Fruit fly (Drosophila melanogaster) whole organism, embryonic: ENCODE results near the gene CG6409.
A peak's percentile ranks its signal among the peaks of the same experiment; 100 is the strongest.

Source experiments
- B-H1 ChIP-seq: fragments of 200-800 bp; sonication (Bioruptor generic); IDR thresholded peaks from 3 replicates; pipeline ENCODE4 v1.3.6; 2022; ENCODE audit warnings: missing biosample characterization, missing genetic modification characterization
- Bgb ChIP-seq: fragments of 200-800 bp; sonication (Bioruptor generic); IDR thresholded peaks from 2 replicates; pipeline ENCODE4 v1.3.6; 2022; ENCODE audit warnings: missing biosample characterization, missing genetic modification characterization; ENCODE audit not compliant: partially characterized antibody
- CG10366 ChIP-seq: fragments of 200-800 bp; sonication (Bioruptor generic); IDR thresholded peaks from 2 replicates; pipeline ENCODE4 v1.3.6; 2022; ENCODE audit warnings: missing biosample characterization, missing genetic modification characterization
- CG11085 ChIP-seq: fragments of 200-800 bp; sonication (Bioruptor generic); IDR thresholded peaks from 2 replicates; pipeline ENCODE4 v1.3.6; 2022; ENCODE audit warnings: missing biosample characterization, missing genetic modification characterization
- CG11695 ChIP-seq: fragments of 200-800 bp; sonication (Bioruptor generic); IDR thresholded peaks from 3 replicates; pipeline ENCODE4 v1.3.6; 2022; ENCODE audit warnings: missing biosample characterization, missing genetic modification characterization
- CG12391 ChIP-seq: fragments of 200-800 bp; sonication (Bioruptor generic); optimal IDR thresholded peaks from 3 replicates; lab custom pipeline; 2018; ENCODE audit warnings: missing biosample characterization, mild to moderate bottlenecking, missing genetic modification characterization, moderate library complexity
- CG13296 ChIP-seq: fragments of 200-800 bp; sonication (Bioruptor generic); optimal IDR thresholded peaks from 3 replicates; lab custom pipeline; 2018; ENCODE audit warnings: missing biosample characterization, mild to moderate bottlenecking, missing genetic modification characterization
- CG15011 ChIP-seq: fragments of 200-800 bp; sonication (Bioruptor generic); optimal IDR thresholded peaks from 3 replicates; lab custom pipeline; 2018; ENCODE audit warnings: missing biosample characterization, mild to moderate bottlenecking, missing genetic modification characterization
- CG16863 ChIP-seq: fragments of 200-800 bp; sonication (Bioruptor generic); optimal IDR thresholded peaks from 3 replicates; lab custom pipeline; 2016; ENCODE audit warnings: missing biosample characterization, missing genetic modification characterization
- CG18011 ChIP-seq: fragments of 200-800 bp; sonication (Bioruptor generic); optimal IDR thresholded peaks from 2 replicates; lab custom pipeline; 2017; ENCODE audit warnings: missing biosample characterization, missing genetic modification characterization, mild to moderate bottlenecking, moderate library complexity, missing genotype
- CG2202 ChIP-seq: fragments of 200-800 bp; sonication (Bioruptor generic); optimal IDR thresholded peaks from 2 replicates; lab custom pipeline; 2018; ENCODE audit warnings: missing biosample characterization, mild to moderate bottlenecking, missing genetic modification characterization
- CG3065 ChIP-seq: fragments of 200-800 bp; sonication (Bioruptor generic); optimal IDR thresholded peaks from 2 replicates; lab custom pipeline; 2016; ENCODE audit warnings: missing biosample characterization, missing genetic modification characterization
- CG31365 ChIP-seq: fragments of 200-800 bp; sonication (Bioruptor generic); optimal IDR thresholded peaks from 2 replicates; lab custom pipeline; 2018; ENCODE audit warnings: missing biosample characterization, mild to moderate bottlenecking, missing genetic modification characterization
- CG32532 ChIP-seq: fragments of 200-800 bp; sonication (Bioruptor generic); IDR thresholded peaks from 2 replicates; pipeline ENCODE4 v1.3.6; 2022; ENCODE audit warnings: missing biosample characterization, missing genetic modification characterization
- CG42726 ChIP-seq: fragments of 200-800 bp; sonication (Bioruptor generic); IDR thresholded peaks from 2 replicates; pipeline ENCODE4 v1.3.6; 2022; ENCODE audit warnings: missing biosample characterization, missing genetic modification characterization; ENCODE audit not compliant: partially characterized antibody
- CG4854 ChIP-seq: fragments of 200-800 bp; sonication (Bioruptor generic); optimal IDR thresholded peaks from 2 replicates; lab custom pipeline; 2016; ENCODE audit warnings: missing biosample characterization, missing genetic modification characterization, inconsistent platforms
- CG5953 ChIP-seq: fragments of 200-800 bp; sonication (Bioruptor generic); IDR thresholded peaks from 2 replicates; pipeline ENCODE4 v1.3.6; 2022; ENCODE audit warnings: missing biosample characterization, missing genetic modification characterization
- CG8765 ChIP-seq: fragments of 200-800 bp; sonication (Bioruptor generic); IDR thresholded peaks from 2 replicates; pipeline ENCODE4 v1.3.6; 2022; ENCODE audit warnings: missing biosample characterization, missing genetic modification characterization
- Dad ChIP-seq: fragments of 200-800 bp; sonication (Bioruptor generic); optimal IDR thresholded peaks from 3 replicates; lab custom pipeline; 2016; ENCODE audit warnings: missing biosample characterization, missing genetic modification characterization
- Dip3 ChIP-seq: fragments of 200-800 bp; sonication (Bioruptor generic); optimal IDR thresholded peaks from 3 replicates; lab custom pipeline; 2016; ENCODE audit warnings: missing biosample characterization, missing genetic modification characterization
- Dll ChIP-seq: fragments of 200-800 bp; sonication (Bioruptor generic); IDR thresholded peaks from 4 replicates; pipeline ENCODE4 v1.3.6; 2022; ENCODE audit warnings: missing biosample characterization, missing genetic modification characterization; ENCODE audit not compliant: partially characterized antibody
- Ets65A ChIP-seq: fragments of 200-800 bp; sonication (Bioruptor generic); peaks from one replicate; lab custom pipeline; 2016; ENCODE audit warnings: missing biosample characterization, missing genetic modification characterization
- Fer3 ChIP-seq: fragments of 200-800 bp; sonication (Bioruptor generic); optimal IDR thresholded peaks from 2 replicates; lab custom pipeline; 2018; ENCODE audit warnings: missing biosample characterization, mild to moderate bottlenecking, missing genetic modification characterization, moderate library complexity
- Gsc ChIP-seq: fragments of 200-800 bp; sonication (Bioruptor generic); IDR thresholded peaks from 2 replicates; pipeline ENCODE4 v1.3.6; 2022; ENCODE audit warnings: missing biosample characterization, missing genetic modification characterization
- Hr51 ChIP-seq, 2 experiments: fragments of 200-800 bp; sonication (Bioruptor generic); optimal IDR thresholded peaks; 2 replicates in 1 of 2; 3 replicates in 1 of 2; lab custom pipeline; 2016 to 2018; ENCODE audit warnings: missing biosample characterization in 2 of 2, missing genetic modification characterization in 2 of 2, mild to moderate bottlenecking in 1 of 2, moderate library complexity in 1 of 2
- MBD-R2 ChIP-seq: fragments of 200-800 bp; sonication (Bioruptor generic); IDR thresholded peaks from 2 replicates; pipeline ENCODE4 v1.3.6; 2022; ENCODE audit warnings: missing biosample characterization, missing genetic modification characterization
- Max ChIP-seq: fragments of 200-800 bp; sonication (Bioruptor generic); optimal IDR thresholded peaks from 2 replicates; lab custom pipeline; 2016; ENCODE audit warnings: missing biosample characterization, mild to moderate bottlenecking, missing genetic modification characterization
- Med ChIP-seq: fragments of 200-800 bp; sonication (Bioruptor generic); peaks from one replicate; lab custom pipeline; 2016; ENCODE audit warnings: missing biosample characterization, missing genetic modification characterization, mild to moderate bottlenecking, inconsistent platforms, moderate library complexity
- Xrp1 ChIP-seq: fragments of 200-800 bp; sonication (Bioruptor generic); IDR thresholded peaks from 2 replicates; pipeline ENCODE4 v1.3.6; 2022; ENCODE audit warnings: missing biosample characterization, missing genetic modification characterization
- ac ChIP-seq: fragments of 200-800 bp; sonication (Bioruptor generic); optimal IDR thresholded peaks from 3 replicates; lab custom pipeline; 2017; ENCODE audit warnings: missing biosample characterization, mild to moderate bottlenecking, missing genetic modification characterization
- croc ChIP-seq: fragments of 200-800 bp; sonication (Bioruptor generic); conservative IDR thresholded peaks from 3 replicates; pipeline ENCODE4 v1.3.6; 2022; ENCODE audit warnings: missing biosample characterization, missing genetic modification characterization
- crol ChIP-seq: fragments of 200-800 bp; sonication (Bioruptor generic); IDR thresholded peaks from 2 replicates; pipeline ENCODE4 v1.3.6; 2022; ENCODE audit warnings: missing biosample characterization, missing genetic modification characterization
- danr ChIP-seq: fragments of 200-800 bp; sonication (Bioruptor generic); IDR thresholded peaks from 2 replicates; pipeline ENCODE4 v1.3.6; 2022; ENCODE audit warnings: missing biosample characterization, missing genetic modification characterization
- disco-r ChIP-seq: fragments of 200-800 bp; sonication (Bioruptor generic); optimal IDR thresholded peaks from 2 replicates; lab custom pipeline; 2016; ENCODE audit warnings: missing biosample characterization, missing genetic modification characterization
- emc ChIP-seq: fragments of 200-800 bp; sonication (Bioruptor generic); optimal IDR thresholded peaks from 2 replicates; lab custom pipeline; 2016; ENCODE audit warnings: missing biosample characterization, missing genetic modification characterization
- exex ChIP-seq: fragments of 200-800 bp; sonication (Bioruptor generic); optimal IDR thresholded peaks from 4 replicates; lab custom pipeline; 2018; ENCODE audit warnings: missing biosample characterization, mild to moderate bottlenecking, missing genetic modification characterization, moderate library complexity
- fd64A ChIP-seq: fragments of 200-800 bp; sonication (Bioruptor generic); optimal IDR thresholded peaks from 3 replicates; lab custom pipeline; 2018; ENCODE audit warnings: missing biosample characterization, mild to moderate bottlenecking, missing genetic modification characterization
- gcm2 ChIP-seq: fragments of 200-800 bp; sonication (Bioruptor generic); optimal IDR thresholded peaks from 2 replicates; lab custom pipeline; 2016; ENCODE audit warnings: missing biosample characterization, missing genetic modification characterization
- h ChIP-seq: fragments of >200 bp; optimal IDR thresholded peaks from 2 replicates; lab custom pipeline; 2017
- hth ChIP-seq: fragments of >200 bp; optimal IDR thresholded peaks from 2 replicates; lab custom pipeline; 2017; ENCODE audit warnings: inconsistent platforms
- insv ChIP-seq, 2 experiments: fragments of 200-800 bp; sonication (Bioruptor generic); optimal IDR thresholded peaks; 3 replicates each; lab custom pipeline; 2016 to 2018; ENCODE audit warnings: missing biosample characterization in 2 of 2, missing genetic modification characterization in 2 of 2
- lmd ChIP-seq: fragments of 200-800 bp; sonication (Bioruptor generic); IDR thresholded peaks from 2 replicates; pipeline ENCODE4 v1.3.6; 2022; ENCODE audit warnings: missing biosample characterization, missing genetic modification characterization
- repo ChIP-seq: fragments of 200-800 bp; sonication (Bioruptor generic); optimal IDR thresholded peaks from 2 replicates; lab custom pipeline; 2016; ENCODE audit warnings: missing biosample characterization, missing genetic modification characterization
- run ChIP-seq: fragments of 200-800 bp; sonication (Bioruptor generic); optimal IDR thresholded peaks from 3 replicates; lab custom pipeline; 2018; ENCODE audit warnings: missing biosample characterization, mild to moderate bottlenecking, missing genetic modification characterization
- sqz ChIP-seq: fragments of 200-800 bp; sonication (Bioruptor generic); optimal IDR thresholded peaks from 3 replicates; lab custom pipeline; 2018; ENCODE audit warnings: missing biosample characterization, mild to moderate bottlenecking, missing genetic modification characterization
- sug ChIP-seq: fragments of 200-800 bp; optimal IDR thresholded peaks from 2 replicates; lab custom pipeline; 2019; ENCODE audit warnings: missing biosample characterization, mild to moderate bottlenecking, missing genetic modification characterization, moderate library complexity
- tin ChIP-seq: fragments of 200-800 bp; sonication (Bioruptor generic); optimal IDR thresholded peaks from 3 replicates; lab custom pipeline; 2016; ENCODE audit warnings: missing biosample characterization, missing genetic modification characterization
- ttk ChIP-seq: fragments of 200-800 bp; sonication (Bioruptor generic); IDR thresholded peaks from 2 replicates; pipeline ENCODE4 v2.1.2; 2022; ENCODE audit warnings: missing biosample characterization, missing genetic modification characterization
- unc-4 ChIP-seq: fragments of 200-800 bp; sonication (Bioruptor generic); IDR thresholded peaks from 2 replicates; pipeline ENCODE4 v1.3.6; 2022; ENCODE audit warnings: missing biosample characterization, missing genetic modification characterization; ENCODE audit not compliant: partially characterized antibody

Gene CG6409

DNA sequence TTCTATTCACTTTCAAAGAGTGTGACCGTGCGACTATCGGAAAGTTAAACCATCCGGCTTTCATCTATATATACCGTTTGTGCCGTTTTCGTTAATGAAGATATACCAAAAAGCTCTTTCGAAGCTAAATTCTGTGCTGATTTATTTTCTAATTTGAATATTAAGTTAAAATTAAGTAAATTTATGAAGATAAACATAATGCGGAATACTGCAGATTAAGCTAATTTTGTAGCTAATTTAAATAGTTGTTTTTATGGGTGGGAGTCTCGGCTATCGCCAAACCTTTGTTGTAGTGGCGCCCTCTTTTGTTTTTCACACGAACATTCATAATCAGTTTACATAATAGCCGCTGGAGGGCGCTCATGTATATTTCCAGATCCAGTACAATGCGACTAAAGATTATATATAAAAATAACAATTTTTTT is 16.9 kb upstream of the CG6409 start, which contains the start of gene Aps (continued):
- TF ChIP-seq Ets65A (GFP tag; lab: Kevin White, UChicago): peak; percentile 88
- TF ChIP-seq Max (GFP tag; lab: Kevin White, UChicago): peak; percentile 20
- no peak for TF ChIP-seq h (lab: Kevin White, UChicago)
- no peak for TF ChIP-seq Dll (GFP tag; lab: Robert Waterston, UW)
- no peak for TF ChIP-seq CG10366
- TF ChIP-seq MBD-R2: 0 out of 2 replicates have a peak, but pooled peaks have one; percentile 25
- no peak for TF ChIP-seq B-H1
- no peak for TF ChIP-seq repo (GFP tag; lab: Kevin White, UChicago)
- TF ChIP-seq gcm2 (GFP tag; lab: Kevin White, UChicago): no peak
- TF ChIP-seq danr (GFP tag; lab: Robert Waterston, UW): 0 out of 2 replicates have a peak, but pooled peaks have one; percentile 5
- peak; percentile 27 for TF ChIP-seq tin (GFP tag; lab: Kevin White, UChicago)
- no peak for TF ChIP-seq croc (GFP tag; lab: Robert Waterston, UW)
- TF ChIP-seq CG12391 (tag; lab: Kevin White, UChicago): peak; percentile 59
- TF ChIP-seq crol (GFP tag; lab: Robert Waterston, UW): no peak
- TF ChIP-seq Gsc (GFP tag; lab: Robert Waterston, UW): no peak
- TF ChIP-seq CG3065 (GFP tag; lab: Kevin White, UChicago): no peak
- no peak; the same call in 1 of the 2 replicates for TF ChIP-seq ttk (GFP tag; lab: Robert Waterston, UW)
- no peak for TF ChIP-seq disco-r (GFP tag; lab: Kevin White, UChicago)
- TF ChIP-seq CG16863 (GFP tag; lab: Kevin White, UChicago): no peak
- TF ChIP-seq Dad (GFP tag; lab: Kevin White, UChicago): no peak
- no peak for TF ChIP-seq exex (tag; lab: Kevin White, UChicago)
- no peak for TF ChIP-seq Dip3 (GFP tag; lab: Kevin White, UChicago)
- TF ChIP-seq Xrp1 (GFP tag; lab: Robert Waterston, UW): no peak
- no peak for TF ChIP-seq CG18011 (GFP tag; lab: Kevin White, UChicago)
- TF ChIP-seq insv (GFP tag; optimal IDR thresholded peaks at IDR 0.05; lab: Kevin White, UChicago): peak in 1 of 2 experiments; percentile 2
- TF ChIP-seq CG5953: no peak
- TF ChIP-seq sqz (GFP tag; lab: Kevin White, UChicago): no peak
- TF ChIP-seq CG32532: peak; percentile 89
- TF ChIP-seq hth: no peak
- TF ChIP-seq emc: no peak
- no peak for TF ChIP-seq run
- TF ChIP-seq CG13296 (GFP tag; lab: Kevin White, UChicago): no peak
- no peak for TF ChIP-seq CG8765 (GFP tag; lab: Robert Waterston, UW)
- no peak for TF ChIP-seq fd64A (GFP tag; lab: Kevin White, UChicago)
- no peak for TF ChIP-seq CG42726 (GFP tag; lab: Robert Waterston, UW)
- peak; percentile 1 for TF ChIP-seq CG15011 (GFP tag; lab: Kevin White, UChicago)
- TF ChIP-seq Fer3 (tag; lab: Kevin White, UChicago): no peak
- no peak for TF ChIP-seq CG11695 (GFP tag; lab: Robert Waterston, UW)
- TF ChIP-seq lmd (GFP tag; lab: Robert Waterston, UW): peak; percentile 66; the same call in 1 of the 2 replicates
- TF ChIP-seq CG4854 (GFP tag; lab: Kevin White, UChicago): no peak
- TF ChIP-seq Bgb (GFP tag; lab: Robert Waterston, UW): peak; percentile 11; the same call in 1 of the 2 replicates
- peak; percentile 91 for TF ChIP-seq Med (GFP tag; lab: Kevin White, UChicago)
- no peak for TF ChIP-seq CG11085 (GFP tag; lab: Robert Waterston, UW)
- TF ChIP-seq unc-4 (GFP tag; lab: Robert Waterston, UW): no peak
- peak; percentile 28 to 38 for TF ChIP-seq Hr51 (GFP tag; optimal IDR thresholded peaks at IDR 0.05; lab: Kevin White, UChicago)
- peak; percentile 45 for TF ChIP-seq sug (tag; lab: Kevin White, UChicago)
- TF ChIP-seq CG31365 (tag; lab: Kevin White, UChicago): no peak
- no peak for TF ChIP-seq ac (GFP tag; lab: Kevin White, UChicago)
- TF ChIP-seq CG2202: no peak
